Fruit fly (Drosophila melanogaster) whole organism, prepupa: ENCODE measurements around the gene Ppcs.
A peak's percentile ranks its signal among the peaks of the same experiment; 100 is the strongest.

Experiments
- Blimp-1 ChIP-seq: fragments of 200-800 bp; sonication (Bioruptor generic); optimal IDR thresholded peaks from 3 replicates; lab custom pipeline; 2017; ENCODE audit warnings: missing biosample characterization, missing genetic modification characterization, mild to moderate bottlenecking, moderate library complexity, missing genetic modification reagents
- CG10631 ChIP-seq: fragments of 200-800 bp; sonication (Bioruptor generic); optimal IDR thresholded peaks from 2 replicates; lab custom pipeline; 2016; ENCODE audit warnings: missing biosample characterization, missing genetic modification characterization
- CG11294 ChIP-seq: fragments of 200-800 bp; sonication (Bioruptor generic); IDR thresholded peaks from 2 replicates; pipeline ENCODE4 v1.3.6; 2022; ENCODE audit warnings: missing biosample characterization, missing genetic modification characterization
- CG11902 ChIP-seq: fragments of 200-800 bp; sonication (Bioruptor generic); optimal IDR thresholded peaks from 3 replicates; lab custom pipeline; 2016; ENCODE audit warnings: missing biosample characterization, missing genetic modification characterization
- CG15336 ChIP-seq: fragments of 200-800 bp; sonication (Bioruptor generic); IDR thresholded peaks from 2 replicates; pipeline ENCODE4 v1.3.6; 2022; ENCODE audit warnings: missing biosample characterization, missing genetic modification characterization
- CG1621 ChIP-seq: fragments of 200-800 bp; sonication (Bioruptor generic); optimal IDR thresholded peaks from 3 replicates; lab custom pipeline; 2018; ENCODE audit warnings: missing biosample characterization, mild to moderate bottlenecking, missing genetic modification characterization
- CG32006 ChIP-seq: fragments of 200-800 bp; sonication (Bioruptor generic); optimal IDR thresholded peaks from 3 replicates; lab custom pipeline; 2017; ENCODE audit warnings: missing biosample characterization, mild to moderate bottlenecking, missing genetic modification characterization
- CG34406 ChIP-seq: fragments of 200-800 bp; sonication (Bioruptor generic); optimal IDR thresholded peaks from 3 replicates; lab custom pipeline; 2016; ENCODE audit warnings: missing biosample characterization, missing genetic modification characterization
- CG3919 ChIP-seq: fragments of 200-800 bp; sonication (Bioruptor generic); optimal IDR thresholded peaks from 3 replicates; lab custom pipeline; 2016; ENCODE audit warnings: missing biosample characterization, missing genetic modification characterization
- CG6163 ChIP-seq: fragments of 200-800 bp; sonication (Bioruptor generic); IDR thresholded peaks from 3 replicates; pipeline ENCODE4 v1.3.6; 2022; ENCODE audit warnings: missing biosample characterization, missing genetic modification characterization
- CG6276 ChIP-seq: fragments of 200-800 bp; sonication (Bioruptor generic); optimal IDR thresholded peaks from 2 replicates; lab custom pipeline; 2017; ENCODE audit warnings: missing biosample characterization, mild to moderate bottlenecking, missing genetic modification characterization
- CG6854 ChIP-seq: fragments of 200-800 bp; sonication (Bioruptor generic); optimal IDR thresholded peaks from 2 replicates; lab custom pipeline; 2017; ENCODE audit warnings: missing biosample characterization, mild to moderate bottlenecking, missing genetic modification characterization
- CG8119 ChIP-seq: fragments of 200-800 bp; sonication (Bioruptor generic); IDR thresholded peaks from 3 replicates; pipeline ENCODE4 v1.3.6; 2022; ENCODE audit warnings: missing biosample characterization, missing genetic modification characterization
- CG8319 ChIP-seq: fragments of 200-800 bp; sonication (Bioruptor generic); optimal IDR thresholded peaks from 3 replicates; lab custom pipeline; 2016; ENCODE audit warnings: missing biosample characterization, missing genetic modification characterization
- CG8632 ChIP-seq: fragments of 200-800 bp; sonication (Bioruptor generic); optimal IDR thresholded peaks from 3 replicates; lab custom pipeline; 2016; ENCODE audit warnings: missing biosample characterization, missing genetic modification characterization
- Eip75B ChIP-seq: fragments of 200-800 bp; sonication (Bioruptor generic); optimal IDR thresholded peaks from 3 replicates; lab custom pipeline; 2016; ENCODE audit warnings: missing biosample characterization, missing genetic modification characterization
- Eip78C ChIP-seq: fragments of 200-800 bp; sonication (Bioruptor generic); peaks from one replicate; lab custom pipeline; 2016; ENCODE audit warnings: missing biosample characterization, missing genetic modification characterization
- Ets21C ChIP-seq: fragments of 200-800 bp; sonication (Bioruptor generic); optimal IDR thresholded peaks from 3 replicates; lab custom pipeline; 2016; ENCODE audit warnings: missing biosample characterization, missing genetic modification characterization
- Ets96B ChIP-seq: fragments of 200-800 bp; optimal IDR thresholded peaks from 2 replicates; lab custom pipeline; 2019; ENCODE audit warnings: missing biosample characterization, mild to moderate bottlenecking, missing genetic modification characterization, moderate library complexity
- Hr38 ChIP-seq: sonication (Bioruptor generic); optimal IDR thresholded peaks from 2 replicates; lab custom pipeline; 2016; ENCODE audit warnings: missing biosample characterization, missing genetic modification characterization
- Hr4 ChIP-seq: fragments of 200-800 bp; sonication (Bioruptor generic); optimal IDR thresholded peaks from 3 replicates; lab custom pipeline; 2016; ENCODE audit warnings: missing biosample characterization, missing genetic modification characterization
- Lpt ChIP-seq: fragments of 200-800 bp; sonication (Bioruptor generic); optimal IDR thresholded peaks from 3 replicates; lab custom pipeline; 2016; ENCODE audit warnings: missing biosample characterization, missing genetic modification characterization
- OdsH ChIP-seq: fragments of 200-800 bp; sonication (Bioruptor generic); optimal IDR thresholded peaks from 3 replicates; lab custom pipeline; 2016; ENCODE audit warnings: missing biosample characterization, missing genetic modification characterization
- Sox15 ChIP-seq: fragments of 200-800 bp; sonication (Bioruptor generic); optimal IDR thresholded peaks from 3 replicates; lab custom pipeline; 2016; ENCODE audit warnings: missing biosample characterization, missing genetic modification characterization
- achi ChIP-seq: fragments of 200-800 bp; sonication (Bioruptor generic); optimal IDR thresholded peaks from 3 replicates; lab custom pipeline; 2016; ENCODE audit warnings: missing biosample characterization, missing genetic modification characterization
- acj6 ChIP-seq: fragments of 200-800 bp; sonication (Bioruptor generic); optimal IDR thresholded peaks from 3 replicates; lab custom pipeline; 2016; ENCODE audit warnings: missing biosample characterization, missing genetic modification characterization
- cyc ChIP-seq: fragments of 200-800 bp; sonication (Bioruptor generic); optimal IDR thresholded peaks from 3 replicates; lab custom pipeline; 2016; ENCODE audit warnings: missing biosample characterization, missing genetic modification characterization
- dac ChIP-seq: fragments of 200-800 bp; sonication (Bioruptor generic); optimal IDR thresholded peaks from 2 replicates; lab custom pipeline; 2017; ENCODE audit warnings: missing biosample characterization, mild to moderate bottlenecking, missing genetic modification characterization
- eg ChIP-seq: fragments of 200-800 bp; sonication (Bioruptor generic); IDR thresholded peaks from 3 replicates; pipeline ENCODE4 v1.3.6; 2022; ENCODE audit warnings: missing biosample characterization, missing genetic modification characterization
- esn ChIP-seq: fragments of 200-800 bp; sonication (Bioruptor generic); optimal IDR thresholded peaks from 2 replicates; lab custom pipeline; 2016; ENCODE audit warnings: missing biosample characterization, mild to moderate bottlenecking, missing genetic modification characterization, moderate library complexity
- lz ChIP-seq: fragments of 200-800 bp; sonication (Bioruptor generic); optimal IDR thresholded peaks from 3 replicates; lab custom pipeline; 2016; ENCODE audit warnings: missing biosample characterization, missing genetic modification characterization
- net ChIP-seq: fragments of 200-800 bp; sonication (Bioruptor generic); optimal IDR thresholded peaks from 3 replicates; lab custom pipeline; 2016; ENCODE audit warnings: missing biosample characterization, missing genetic modification characterization
- salr ChIP-seq, 2 experiments: fragments of 200-800 bp; sonication (Bioruptor generic); optimal IDR thresholded peaks; 3 replicates each; lab custom pipeline; 2016 to 2018; ENCODE audit warnings: missing biosample characterization in 2 of 2, missing genetic modification characterization in 2 of 2, mild to moderate bottlenecking in 1 of 2
- ss ChIP-seq, 2 experiments: fragments of 200-800 bp; sonication (Bioruptor generic); optimal IDR thresholded peaks; 2 replicates in 1 of 2; 3 replicates in 1 of 2; lab custom pipeline; 2017 to 2018; ENCODE audit warnings: mild to moderate bottlenecking in 2 of 2, missing biosample characterization in 2 of 2, missing genetic modification characterization in 2 of 2, moderate library complexity in 1 of 2
- svp ChIP-seq: fragments of 200-800 bp; sonication (Bioruptor generic); peaks from one replicate; lab custom pipeline; 2016; ENCODE audit warnings: missing biosample characterization, missing genetic modification characterization

Ppcs gene

dm6 chr3R:19113836-19114235, 33.9 kb downstream of the Ppcs start (continued):
- TF ChIP-seq Ets21C (GFP tag; lab: Kevin White, UChicago) (peak; percentile 56), net (peak; percentile 32), CG8319 (GFP tag; lab: Kevin White, UChicago) (peak; percentile 27), CG34406 (GFP tag; lab: Kevin White, UChicago) (peak; percentile 56), Hr4 (GFP tag; lab: Kevin White, UChicago) (peak; percentile 32)

- TF ChIP-seq dac (GFP tag; lab: Kevin White, UChicago) (no peak), CG6276 (no peak), Eip75B (GFP tag; lab: Kevin White, UChicago) (no peak), Blimp-1 (GFP tag; lab: Kevin White, UChicago) (peak; percentile 17), CG3919 (GFP tag; lab: Kevin White, UChicago) (no peak), CG1621 (peak; percentile 28), CG6854 (GFP tag; lab: Kevin White, UChicago) (peak; percentile 55), CG6163 (peak; percentile 17; the same call in 1 of the 3 replicates), CG11294 (GFP tag; lab: Robert Waterston, UW) (no peak)
These were observed 35.3 kb downstream of the Ppcs start for dm6 chr3R:19112372-19112771.

dm6 chr3R:19111159-19111558, 36.6 kb downstream of the Ppcs start:
- TF ChIP-seq Eip78C = peak; percentile 19
- peak in 1 of 2 experiments; percentile 19 for TF ChIP-seq ss (GFP tag; optimal IDR thresholded peaks at IDR 0.05; lab: Kevin White, UChicago)
- no peak for TF ChIP-seq CG6854 (GFP tag; lab: Kevin White, UChicago)

- TF ChIP-seq Hr38 (GFP tag; lab: Kevin White, UChicago) (no peak), CG3919 (GFP tag; lab: Kevin White, UChicago) (peak; percentile 36), CG32006 (peak; percentile 58), CG6276 (peak; percentile 32), CG10631 (peak; percentile 3), eg (GFP tag; lab: Robert Waterston, UW) (0 out of 3 replicates have a peak, but pooled peaks have one; percentile 40), CG15336 (GFP tag; lab: Robert Waterston, UW) (peak; percentile 42; the same call in 1 of the 2 replicates), svp (GFP tag; lab: Kevin White, UChicago) (peak; percentile 5), Lpt (GFP tag; lab: Kevin White, UChicago) (peak; percentile 2), cyc (GFP tag; lab: Kevin White, UChicago) (no peak), Hr4 (GFP tag; lab: Kevin White, UChicago) (peak; percentile 50), salr (GFP tag; optimal IDR thresholded peaks at IDR 0.05; lab: Kevin White, UChicago) (no peak), CG6163 (peak; percentile 61; the same call in 2 of the 3 replicates), CG11294 (GFP tag; lab: Robert Waterston, UW) (no peak), Blimp-1 (GFP tag; lab: Kevin White, UChicago) (no peak), Eip75B (GFP tag; lab: Kevin White, UChicago) (peak; percentile 6), CG8119 (GFP tag; lab: Robert Waterston, UW) (peak; percentile 41; the same call in 1 of the 3 replicates), CG6854 (GFP tag; lab: Kevin White, UChicago) (no peak), Eip78C (peak; percentile 64)
These were observed 39.6 kb downstream of the Ppcs start for dm6 chr3R:19108126-19108525.

dm6 chr3R:19107058-19107457, 40.7 kb downstream of the Ppcs start:
- no peak for TF ChIP-seq acj6 (GFP tag; lab: Kevin White, UChicago)
- TF ChIP-seq esn (GFP tag; lab: Kevin White, UChicago) = no peak
- TF ChIP-seq achi (GFP tag; lab: Kevin White, UChicago) = peak; percentile 3
- TF ChIP-seq CG32006 = peak; percentile 15
- TF ChIP-seq Eip78C = peak; percentile 60
- TF ChIP-seq CG34406 (GFP tag; lab: Kevin White, UChicago) = no peak
- no peak for TF ChIP-seq Ets96B (tag; lab: Kevin White, UChicago)
- TF ChIP-seq Sox15 = no peak
- no peak for TF ChIP-seq lz
- no peak for TF ChIP-seq Hr38 (GFP tag; lab: Kevin White, UChicago)
- no peak for TF ChIP-seq CG8632 (GFP tag; lab: Kevin White, UChicago)
- TF ChIP-seq CG10631 = peak; percentile 28
- peak; percentile 33; the same call in 1 of the 2 replicates for TF ChIP-seq CG15336 (GFP tag; lab: Robert Waterston, UW)
- peak; percentile 36; the same call in 1 of the 3 replicates for TF ChIP-seq CG8119 (GFP tag; lab: Robert Waterston, UW)
- no peak for TF ChIP-seq CG11902 (GFP tag; lab: Kevin White, UChicago)
- no peak for TF ChIP-seq dac (GFP tag; lab: Kevin White, UChicago)
- peak; percentile 11 for TF ChIP-seq OdsH (GFP tag; lab: Kevin White, UChicago)
